Fruit fly (Drosophila melanogaster) Kc167 (cell line): Measurements from ENCODE around the gene rha.

ENCODE experiments used
- Myc ChIP-seq: fragments of >200 bp; optimal IDR thresholded peaks from 2 replicates; lab custom pipeline; 2017; ENCODE audit warnings: missing external identifiers
- Sin3A ChIP-seq: fragments of >200 bp; optimal IDR thresholded peaks from 2 replicates; lab custom pipeline; 2018; ENCODE audit warnings: missing external identifiers
- h ChIP-seq: fragments of >200 bp; optimal IDR thresholded peaks from 3 replicates; lab custom pipeline; 2018; ENCODE audit warnings: missing external identifiers
- insv ChIP-seq: fragments of >200 bp; optimal IDR thresholded peaks from 3 replicates; lab custom pipeline; 2018; ENCODE audit warnings: missing external identifiers
- psq ChIP-seq: fragments of >200 bp; optimal IDR thresholded peaks from 2 replicates; lab custom pipeline; 2017; ENCODE audit warnings: missing external identifiers
- ttk ChIP-seq: sonication (Bioruptor generic); optimal IDR thresholded peaks from 2 replicates; lab custom pipeline; 2017; ENCODE audit warnings: missing external identifiers

The rha gene

dm6 chr3R:25382681-25383080, 42.6 kb downstream of the rha start, which contains the start of gene alrm:
TSS of gene alrm (minus strand) at chr3R:25382781.
- TF ChIP-seq ttk (no peak), Myc (no peak), h (no peak), insv (lab: Kevin White, UChicago) (no peak), psq (lab: Kevin White, UChicago) (no peak), Sin3A (no peak)

- no peak for TF ChIP-seq psq (lab: Kevin White, UChicago)
- no peak for TF ChIP-seq insv (lab: Kevin White, UChicago)
- no peak for TF ChIP-seq Myc
- no peak for TF ChIP-seq ttk
- TF ChIP-seq h: no peak
- TF ChIP-seq Sin3A: no peak
These were observed 43.3 kb downstream of the rha start, which contains the start of gene CG31437 for dm6 chr3R:25383400-25383799. TSS of gene CG31437 (plus strand) at chr3R:25383700.

- TF ChIP-seq h (no peak), Sin3A (no peak), Myc (no peak), psq (lab: Kevin White, UChicago) (no peak), insv (lab: Kevin White, UChicago) (no peak), ttk (no peak)
These were observed 44.2 kb downstream of the rha start for dm6 chr3R:25384206-25384605.

dm6 chr3R:25388522-25388921, 48.5 kb downstream of the rha start:
- TF ChIP-seq insv (lab: Kevin White, UChicago) (no peak), Sin3A (no peak), ttk (no peak), h (no peak), psq (lab: Kevin White, UChicago) (no peak), Myc (no peak)
